Worm (Caenorhabditis elegans) whole organism, midembryonic: Measurements from ENCODE around the gene mtm-3.

Experiments
- T22C8.4 ChIP-seq: fragments of 200-800 bp; sonication (Bioruptor generic); IDR thresholded peaks from 2 replicates; pipeline ENCODE4 v1.3.6; 2022; ENCODE audit warnings: missing genetic modification characterization, missing compliant biosample characterization
- cog-1 ChIP-seq: sonication (generic microtip); optimal IDR thresholded peaks from 2 replicates; lab custom pipeline; 2016; ENCODE audit warnings: missing genetic modification characterization, missing compliant biosample characterization
- flt-1 ChIP-seq: fragments of 200-800 bp; sonication (Bioruptor generic); IDR thresholded peaks from 2 replicates; pipeline ENCODE4 v1.3.6; 2022; ENCODE audit warnings: missing genetic modification characterization, missing compliant biosample characterization
- klf-2 ChIP-seq: fragments of 200-800 bp; sonication (Bioruptor generic); conservative IDR thresholded peaks from 2 replicates; pipeline ENCODE4 v1.3.6; 2022; ENCODE audit warnings: missing genetic modification reagents, missing genetic modification characterization, missing compliant biosample characterization
- med-1 ChIP-seq: sonication (generic microtip); optimal IDR thresholded peaks from 2 replicates; lab custom pipeline; 2017; ENCODE audit warnings: missing genetic modification characterization, mild to moderate bottlenecking, missing compliant biosample characterization, antibody characterized with exemption, missing genetic modification reagents; ENCODE audit not compliant: insufficient read depth
- ref-1 ChIP-seq: fragments of 200-800 bp; sonication (Bioruptor generic); conservative IDR thresholded peaks from 2 replicates; pipeline ENCODE4 v1.3.6; 2022; ENCODE audit warnings: missing genetic modification reagents, missing genetic modification characterization, missing compliant biosample characterization
- tab-1 ChIP-seq: fragments of 200-800 bp; sonication (Bioruptor generic); IDR thresholded peaks from 2 replicates; pipeline ENCODE4 v1.3.6; 2022; ENCODE audit warnings: missing genetic modification characterization, missing compliant biosample characterization
- ztf-23 ChIP-seq: fragments of 200-800 bp; sonication (Bioruptor generic); IDR thresholded peaks from 2 replicates; pipeline ENCODE4 v1.3.6; 2022; ENCODE audit warnings: missing genetic modification reagents, missing genetic modification characterization, missing compliant biosample characterization
- ztf-29 ChIP-seq: fragments of 200-800 bp; sonication (Bioruptor generic); IDR thresholded peaks from 2 replicates; pipeline ENCODE4 v1.3.6; 2022; ENCODE audit warnings: missing genetic modification reagents, missing genetic modification characterization, missing compliant biosample characterization

DNA sequence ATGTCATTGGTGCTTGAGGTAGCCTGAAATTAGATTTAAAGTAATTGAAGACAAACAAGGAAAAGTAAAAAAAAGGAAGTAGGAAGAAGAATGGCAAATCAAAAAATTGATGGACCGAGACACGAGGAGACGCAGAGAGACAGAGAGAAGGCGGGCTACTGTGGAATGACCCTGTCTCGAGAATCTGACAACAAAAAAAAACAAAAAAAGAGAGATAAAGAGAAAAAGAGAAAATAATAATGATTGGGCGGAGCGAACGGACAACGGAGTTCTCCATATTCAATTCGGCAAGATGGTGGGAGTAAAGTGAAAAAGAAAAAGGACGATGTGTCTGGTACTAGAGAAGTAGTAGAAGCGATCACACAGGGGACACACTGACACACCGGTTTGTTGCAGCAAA lies 8.7 kb upstream of the mtm-3 start, which contains the start of gene toh-1:
- no peak for TF ChIP-seq klf-2 (GFP tag; lab: Robert Waterston, UW)
- no peak for TF ChIP-seq cog-1 (tag; lab: Kevin White, UChicago)
- TF ChIP-seq ztf-29 (GFP tag; lab: Robert Waterston, UW), result no peak
- TF ChIP-seq med-1 (GFP tag; lab: Kevin White, UChicago), result no peak
- TF ChIP-seq tab-1 (GFP tag; lab: Robert Waterston, UW), result no peak
- no peak for TF ChIP-seq ztf-23 (GFP tag; lab: Robert Waterston, UW)
- TF ChIP-seq ref-1 (GFP tag; lab: Robert Waterston, UW), result no peak
- TF ChIP-seq T22C8.4 (GFP tag; lab: Robert Waterston, UW), result no peak
- TF ChIP-seq flt-1, result no peak
